Worm (Caenorhabditis elegans): ENCODE measurements around the gene sod-4.

sod-4 gene

DNA sequence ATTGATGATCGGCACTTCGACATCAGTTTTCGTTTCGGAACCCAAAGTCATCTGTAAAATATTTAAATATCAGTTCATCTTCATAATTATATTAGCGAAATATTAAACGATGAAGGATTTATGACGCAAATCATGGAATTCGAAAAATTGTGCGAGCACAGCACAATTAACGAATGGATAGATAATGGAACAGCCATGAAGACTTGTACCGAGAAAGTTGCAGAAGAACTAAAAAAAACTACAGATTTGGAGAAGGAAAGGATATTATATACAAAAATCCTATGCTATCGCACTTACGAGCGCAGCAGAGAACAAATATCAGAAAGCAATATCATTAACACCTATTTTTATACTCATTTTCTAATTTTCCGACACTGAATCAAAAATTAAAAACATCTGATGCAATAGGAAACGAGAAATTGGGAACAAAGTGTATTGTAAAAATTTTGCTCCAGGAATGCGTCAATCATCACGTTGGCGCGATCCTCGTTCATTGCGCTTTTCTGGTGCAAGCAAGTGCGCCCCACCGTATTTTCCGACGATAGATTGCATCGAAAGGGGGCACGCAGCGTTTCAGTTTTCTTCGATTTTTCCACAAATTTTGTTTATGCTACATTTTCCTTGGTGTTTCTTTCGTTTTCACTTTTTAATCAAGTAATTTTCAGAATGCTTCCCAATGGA lies 21.4 kb upstream of the sod-4 start, which contains the start of the genes clu-1 and prp-40 (continued):
- TF ChIP-seq lsy-12 (tag; optimal IDR thresholded peaks at IDR 0.05) = peak; percentile 80
- no peak for TF ChIP-seq mml-1 (tag; optimal IDR thresholded peaks at IDR 0.05)
- peak; percentile 56 for TF ChIP-seq skn-1 (tag; optimal IDR thresholded peaks at IDR 0.05)
- peak; percentile 92 for TF ChIP-seq nhr-25 (tag; optimal IDR thresholded peaks at IDR 0.05)
- no peak for TF ChIP-seq nhr-67 (tag; optimal IDR thresholded peaks at IDR 0.05)
- TF ChIP-seq elt-2 (tag; optimal IDR thresholded peaks at IDR 0.05) = peak; percentile 69
- peak; percentile 76 for TF ChIP-seq ceh-28 (tag; optimal IDR thresholded peaks at IDR 0.05)
- TF ChIP-seq tbx-2 (tag; optimal IDR thresholded peaks at IDR 0.05) = peak; percentile 62
- peak; percentile 35 for TF ChIP-seq zag-1 (tag; optimal IDR thresholded peaks at IDR 0.05)
- TF ChIP-seq nhr-23 (tag; optimal IDR thresholded peaks at IDR 0.05) = peak; percentile 93
- TF ChIP-seq egl-27 (tag; optimal IDR thresholded peaks at IDR 0.05) = peak; percentile 71
- peak; percentile 57 for TF ChIP-seq ceh-82 (tag; optimal IDR thresholded peaks at IDR 0.05)
- peak; percentile 90 for TF ChIP-seq snpc-4 (tag; optimal IDR thresholded peaks at IDR 0.05)
- TF ChIP-seq pqm-1 (tag; optimal IDR thresholded peaks at IDR 0.05) = peak; percentile 74
- TF ChIP-seq nfya-1 (tag; optimal IDR thresholded peaks at IDR 0.05; ENCODE audit: insufficient read depth) = peak; percentile 91
- peak; percentile 98 for TF ChIP-seq lin-15B (tag; optimal IDR thresholded peaks at IDR 0.05)
- peak; percentile 80 for TF ChIP-seq jun-1 (tag; optimal IDR thresholded peaks at IDR 0.05)
- peak; percentile 72 for TF ChIP-seq egl-5 (tag; optimal IDR thresholded peaks at IDR 0.05)
- TF ChIP-seq ama-1 (optimal IDR thresholded peaks at IDR 0.05) = no peak
- peak; percentile 77 for TF ChIP-seq R02D3.7 (tag; optimal IDR thresholded peaks at IDR 0.05)

DNA sequence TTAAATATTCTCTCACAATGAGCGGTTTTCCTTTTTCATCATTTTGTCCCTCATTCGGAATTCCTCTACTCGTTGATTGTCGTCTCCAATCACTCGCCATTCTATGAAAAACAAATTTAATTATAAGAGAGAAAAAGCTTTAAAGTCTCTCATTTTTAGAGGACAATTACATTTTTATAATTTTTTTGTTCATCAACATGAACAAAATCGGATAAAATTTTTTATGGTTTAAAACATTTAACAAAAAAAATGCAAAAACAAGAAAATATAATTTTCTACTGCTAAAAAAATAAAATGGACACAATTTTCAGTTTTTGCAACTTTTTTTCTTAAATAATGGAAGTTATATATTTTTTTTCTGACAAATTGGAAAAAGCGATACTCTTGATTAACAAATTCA lies 16.0 kb upstream of the sod-4 start, which contains the start of gene F55H2.7:
Gene F55H2.7, minus strand, starts transcription at position 101 of the 400 bp plus-strand sequence.
- no peak for TF ChIP-seq unc-39 (tag; optimal IDR thresholded peaks at IDR 0.05)
- TF ChIP-seq nhr-25 (tag; optimal IDR thresholded peaks at IDR 0.05) = no peak
- no peak for TF ChIP-seq nhr-67 (tag; optimal IDR thresholded peaks at IDR 0.05)
- TF ChIP-seq egl-27 (tag; optimal IDR thresholded peaks at IDR 0.05) = no peak
- TF ChIP-seq lsy-12 (tag; optimal IDR thresholded peaks at IDR 0.05) = no peak
- TF ChIP-seq jun-1 (tag; optimal IDR thresholded peaks at IDR 0.05) = no peak
- TF ChIP-seq nhr-11 (tag; optimal IDR thresholded peaks at IDR 0.05) = no peak
- no peak for TF ChIP-seq ceh-16 (tag; optimal IDR thresholded peaks at IDR 0.05)
- TF ChIP-seq sea-2 (GFP tag; optimal IDR thresholded peaks at IDR 0.05) = no peak
- TF ChIP-seq ZK546.5 (tag; optimal IDR thresholded peaks at IDR 0.05) = no peak
- no peak for TF ChIP-seq R02D3.7 (tag; optimal IDR thresholded peaks at IDR 0.05)
- TF ChIP-seq aly-2 (tag; optimal IDR thresholded peaks at IDR 0.05) = no peak
- no peak for TF ChIP-seq nhr-28 (tag; optimal IDR thresholded peaks at IDR 0.05)
- no peak for TF ChIP-seq nhr-23 (tag; optimal IDR thresholded peaks at IDR 0.05)
- TF ChIP-seq zag-1 (tag; optimal IDR thresholded peaks at IDR 0.05) = no peak
- TF ChIP-seq pha-4 (tag; optimal IDR thresholded peaks at IDR 0.05) = no peak
- no peak for TF ChIP-seq unc-62 (GFP tag; optimal IDR thresholded peaks at IDR 0.05)
- no peak for TF ChIP-seq tbx-2 (tag; optimal IDR thresholded peaks at IDR 0.05)

DNA sequence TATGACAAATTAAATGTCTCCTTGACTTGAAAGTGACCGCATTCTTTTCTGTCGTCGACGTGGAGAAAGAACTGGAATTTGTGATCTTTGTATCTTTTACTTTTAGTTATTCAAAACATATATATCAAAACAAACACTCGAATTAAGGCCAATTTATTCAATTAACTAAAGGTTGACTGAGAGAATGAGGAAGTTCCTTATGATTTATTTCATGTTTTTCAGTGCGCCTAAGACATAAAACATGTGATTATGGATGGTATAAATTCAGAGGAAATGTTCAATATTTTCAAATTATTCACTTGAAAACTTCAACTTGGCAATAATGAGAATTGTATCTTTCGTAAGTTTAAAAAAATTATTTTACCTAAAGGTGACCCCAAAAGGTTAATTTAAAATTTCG lies 13.4 kb upstream of the sod-4 start, which contains the start of gene F55H2.8:
Gene F55H2.8, plus strand, starts transcription at position 301 of the 400 bp plus-strand sequence.
- TF ChIP-seq ZK546.5 (tag; optimal IDR thresholded peaks at IDR 0.05) (no peak), nhr-23 (tag; optimal IDR thresholded peaks at IDR 0.05) (peak; percentile 17)

ce11 chrIII:9513006-9513405 lies 12.8 kb upstream of the sod-4 start:
- TF ChIP-seq aly-2 (tag; optimal IDR thresholded peaks at IDR 0.05) = no peak
- no peak for TF ChIP-seq lin-15B (tag; optimal IDR thresholded peaks at IDR 0.05)
- TF ChIP-seq ceh-28 (tag; optimal IDR thresholded peaks at IDR 0.05) = no peak
- TF ChIP-seq ztf-4 (tag; optimal IDR thresholded peaks at IDR 0.05) = no peak
- TF ChIP-seq pha-4 (tag; optimal IDR thresholded peaks at IDR 0.05) = no peak
- no peak for TF ChIP-seq ama-1 (optimal IDR thresholded peaks at IDR 0.05)
- TF ChIP-seq unc-39 (tag; optimal IDR thresholded peaks at IDR 0.05) = no peak
- no peak for TF ChIP-seq elt-1 (tag; optimal IDR thresholded peaks at IDR 0.05)
- TF ChIP-seq fos-1 (tag; optimal IDR thresholded peaks at IDR 0.05) = no peak
- no peak for TF ChIP-seq nhr-28 (tag; optimal IDR thresholded peaks at IDR 0.05)
- TF ChIP-seq fkh-10 (GFP tag; optimal IDR thresholded peaks at IDR 0.05) = no peak
- TF ChIP-seq lin-39 (tag; optimal IDR thresholded peaks at IDR 0.05) = no peak

DNA sequence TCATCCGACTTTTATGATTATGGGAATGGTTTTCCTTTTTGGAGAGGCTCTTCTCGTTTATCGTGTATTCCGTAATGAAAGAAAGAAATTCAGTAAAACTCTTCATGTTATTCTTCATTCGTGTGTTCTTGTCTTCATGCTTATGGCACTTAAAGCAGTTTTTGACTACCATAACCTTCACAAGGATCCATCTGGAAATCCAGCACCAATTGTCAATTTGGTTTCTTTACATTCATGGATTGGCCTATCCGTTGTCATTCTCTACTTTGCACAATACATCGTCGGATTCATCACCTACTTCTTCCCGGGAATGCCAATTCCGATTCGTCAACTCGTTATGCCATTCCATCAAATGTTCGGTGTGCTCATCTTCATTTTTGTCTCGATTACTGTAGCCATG lies 11.5 kb upstream of the sod-4 start:
- no peak for TF ChIP-seq nhr-11 (tag; optimal IDR thresholded peaks at IDR 0.05)
- no peak for TF ChIP-seq nhr-76 (tag; optimal IDR thresholded peaks at IDR 0.05)
- no peak for TF ChIP-seq nhr-28 (tag; optimal IDR thresholded peaks at IDR 0.05)
- TF ChIP-seq elt-3 (tag; optimal IDR thresholded peaks at IDR 0.05) = no peak
- TF ChIP-seq ZK546.5 (tag; optimal IDR thresholded peaks at IDR 0.05) = no peak
- TF ChIP-seq egl-5 (tag; optimal IDR thresholded peaks at IDR 0.05) = no peak
- TF ChIP-seq sea-2 (GFP tag; optimal IDR thresholded peaks at IDR 0.05) = no peak
- TF ChIP-seq pqm-1 (tag; optimal IDR thresholded peaks at IDR 0.05) = no peak
- no peak for TF ChIP-seq ceh-28 (tag; optimal IDR thresholded peaks at IDR 0.05)
- TF ChIP-seq hmg-11 (tag; optimal IDR thresholded peaks at IDR 0.05) = no peak
- no peak for TF ChIP-seq snpc-4 (tag; optimal IDR thresholded peaks at IDR 0.05)
- no peak for TF ChIP-seq nfya-1 (tag; optimal IDR thresholded peaks at IDR 0.05; ENCODE audit: insufficient read depth)
- no peak for TF ChIP-seq skn-1 (tag; optimal IDR thresholded peaks at IDR 0.05)
- TF ChIP-seq nhr-23 (tag; optimal IDR thresholded peaks at IDR 0.05) = no peak
- TF ChIP-seq nhr-77 (tag; optimal IDR thresholded peaks at IDR 0.05) = no peak
- no peak for TF ChIP-seq eor-1 (tag; optimal IDR thresholded peaks at IDR 0.05)
